In the genomic region with DNA sequence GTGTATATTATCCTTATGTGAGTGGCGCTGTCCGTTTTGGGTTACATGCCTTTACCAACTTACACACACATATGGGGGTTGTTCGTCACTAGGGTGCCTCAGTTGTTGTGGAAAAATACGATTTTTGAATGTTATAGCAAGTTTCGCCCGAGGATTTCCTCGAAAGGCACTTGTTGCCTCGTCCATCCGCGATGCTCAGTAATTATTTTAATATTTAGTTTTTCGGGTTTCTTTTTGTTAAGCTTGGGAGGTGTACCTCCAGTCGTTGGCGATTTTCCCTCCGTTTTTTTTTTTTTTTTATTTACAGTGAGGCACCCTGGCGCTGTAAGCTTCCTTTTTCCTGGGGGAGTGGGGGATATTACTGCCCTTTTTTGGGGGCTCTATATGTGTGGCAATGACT, we compare ENCODE assay signal across 2 fruit fly cellular contexts.
TF ChIP-seq lines count a peak whose summit lies in the region.

No protein-coding gene starts in this region.

TF ChIP-seq in whole organism, embryonic, 481 proteins besides CTCF, POLR2A, EP300 and RAD21 (continued from another document and continues in another):
- TF ChIP-seq CG13424 (tag; optimal IDR thresholded peaks at IDR 0.05; lab: Kevin White, UChicago) (peak; percentile 80), crol (GFP tag; IDR thresholded peaks at IDR 0.05; lab: Robert Waterston, UW) (0 out of 2 replicates have a peak, but pooled peaks have one; percentile 17), zfh1 (GFP tag; IDR thresholded peaks at IDR 0.05; lab: Robert Waterston, UW) (peak; percentile 52; the same call in 1 of the 3 replicates), Mrtf (GFP tag; IDR thresholded peaks at IDR 0.05; lab: Robert Waterston, UW) (0 out of 3 replicates have a peak, but pooled peaks have one; percentile 49), repo (GFP tag; optimal IDR thresholded peaks at IDR 0.05; lab: Kevin White, UChicago) (no peak), CG18599 (GFP tag; optimal IDR thresholded peaks at IDR 0.05; lab: Kevin White, UChicago) (peak; percentile 94), CG10979 (tag; optimal IDR thresholded peaks at IDR 0.05; lab: Kevin White, UChicago) (peak; percentile 64), her (GFP tag; optimal IDR thresholded peaks at IDR 0.05; lab: Kevin White, UChicago) (peak; percentile 44), PHDP (tag; optimal IDR thresholded peaks at IDR 0.05; lab: Kevin White, UChicago) (peak; percentile 79), CG4707 (GFP tag; optimal IDR thresholded peaks at IDR 0.05; lab: Kevin White, UChicago) (peak; percentile 26), CG32532 (GFP tag; IDR thresholded peaks at IDR 0.05; lab: Robert Waterston, UW) (peak; percentile 72; the same call in 1 of the 2 replicates), CG7963 (GFP tag; IDR thresholded peaks at IDR 0.05; lab: Robert Waterston, UW; ENCODE audit: partially characterized antibody) (no peak), E2f1 (GFP tag; IDR thresholded peaks at IDR 0.05; lab: Robert Waterston, UW) (peak; percentile 56), CG6272 (GFP tag; IDR thresholded peaks at IDR 0.05; lab: Robert Waterston, UW) (peak; percentile 38; the same call in 1 of the 2 replicates), CG7786 (GFP tag; optimal IDR thresholded peaks at IDR 0.05; lab: Kevin White, UChicago) (peak; percentile 52), Spps (tag; optimal IDR thresholded peaks at IDR 0.05; lab: Kevin White, UChicago) (peak; percentile 22), Hr39 (optimal IDR thresholded peaks at IDR 0.05; lab: Kevin White, UChicago) (no peak), chinmo (GFP tag; IDR thresholded peaks at IDR 0.05; lab: Robert Waterston, UW; ENCODE audit: partially characterized antibody) (no peak), CG31365 (tag; optimal IDR thresholded peaks at IDR 0.05; lab: Kevin White, UChicago) (no peak), NC2β (GFP tag; optimal IDR thresholded peaks at IDR 0.05; lab: Kevin White, UChicago) (peak; percentile 61), Nf-YC (tag; optimal IDR thresholded peaks at IDR 0.05; lab: Kevin White, UChicago) (peak; percentile 67), ro (GFP tag; IDR thresholded peaks at IDR 0.05; lab: Robert Waterston, UW) (no peak), slbo (GFP tag; IDR thresholded peaks at IDR 0.05; lab: Robert Waterston, UW) (peak; percentile 71), pum (GFP tag; optimal IDR thresholded peaks at IDR 0.05; lab: Kevin White, UChicago) (peak; percentile 19), gfzf (GFP tag; optimal IDR thresholded peaks at IDR 0.05; lab: Kevin White, UChicago) (no peak), Opbp (GFP tag; IDR thresholded peaks at IDR 0.05; lab: Robert Waterston, UW; ENCODE audit: partially characterized antibody) (no peak), HHEX (GFP tag; optimal IDR thresholded peaks at IDR 0.05; lab: Kevin White, UChicago) (peak; percentile 69), nau (GFP tag; optimal IDR thresholded peaks at IDR 0.05; lab: Kevin White, UChicago) (peak; percentile 35), CG1602 (GFP tag; optimal IDR thresholded peaks at IDR 0.05; lab: Kevin White, UChicago) (peak; percentile 8), CG6654 (GFP tag; optimal IDR thresholded peaks at IDR 0.05; lab: Kevin White, UChicago) (peak; percentile 25), kay (GFP tag; optimal IDR thresholded peaks at IDR 0.05; lab: Kevin White, UChicago) (peak; percentile 29), ase (GFP tag; IDR thresholded peaks at IDR 0.05; lab: Robert Waterston, UW) (peak; percentile 50; the same call in 1 of the 3 replicates), oc (tag; optimal IDR thresholded peaks at IDR 0.05; lab: Kevin White, UChicago) (no peak), Hr3 (GFP tag; optimal IDR thresholded peaks at IDR 0.05; lab: Kevin White, UChicago) (peak; percentile 24), CG12219 (GFP tag; optimal IDR thresholded peaks at IDR 0.05; lab: Kevin White, UChicago) (peak; percentile 46), Hr51 (GFP tag; optimal IDR thresholded peaks at IDR 0.05; lab: Kevin White, UChicago) (peak; percentile 32 to 71), CG1647 (GFP tag; optimal IDR thresholded peaks at IDR 0.05; lab: Kevin White, UChicago) (peak; percentile 39), CG3847 (GFP tag; IDR thresholded peaks at IDR 0.05; lab: Robert Waterston, UW) (peak; percentile 59; the same call in 1 of the 2 replicates), Dek (tag; optimal IDR thresholded peaks at IDR 0.05; lab: Kevin White, UChicago) (peak; percentile 66), wek (GFP tag; optimal IDR thresholded peaks at IDR 0.05; lab: Kevin White, UChicago) (no peak), CG6254 (GFP tag; optimal IDR thresholded peaks at IDR 0.05; lab: Kevin White, UChicago) (peak; percentile 51), sug (tag; optimal IDR thresholded peaks at IDR 0.05; lab: Kevin White, UChicago) (peak; percentile 75), Kr (GFP tag; optimal IDR thresholded peaks at IDR 0.05; lab: Kevin White, UChicago) (no peak), abd-A (tag; optimal IDR thresholded peaks at IDR 0.05; lab: Kevin White, UChicago) (peak; percentile 61), CG43689 (GFP tag; IDR thresholded peaks at IDR 0.05; lab: Robert Waterston, UW) (0 out of 2 replicates have a peak, but pooled peaks have one; percentile 21), disco-r (GFP tag; optimal IDR thresholded peaks at IDR 0.05; lab: Kevin White, UChicago) (peak; percentile 29), dimm (GFP tag; IDR thresholded peaks at IDR 0.05; lab: Robert Waterston, UW) (no peak), CG10267 (tag; optimal IDR thresholded peaks at IDR 0.05; lab: Kevin White, UChicago) (peak; percentile 50), CG12942 (GFP tag; optimal IDR thresholded peaks at IDR 0.05; lab: Kevin White, UChicago) (no peak), Oli (tag; optimal IDR thresholded peaks at IDR 0.05; lab: Kevin White, UChicago) (peak; percentile 66), CG3726 (GFP tag; IDR thresholded peaks at IDR 0.05; lab: Robert Waterston, UW) (peak; percentile 46; the same call in 1 of the 3 replicates), CG3281 (GFP tag; optimal IDR thresholded peaks at IDR 0.05; lab: Kevin White, UChicago) (peak; percentile 73), CG7928 (GFP tag; optimal IDR thresholded peaks at IDR 0.05; lab: Kevin White, UChicago) (no peak), dmrt99B (tag; optimal IDR thresholded peaks at IDR 0.05; lab: Kevin White, UChicago) (peak; percentile 77), E2f2 (GFP tag; IDR thresholded peaks at IDR 0.05; lab: Robert Waterston, UW) (peak; percentile 56; the same call in 1 of the 2 replicates), ERR (GFP tag; optimal IDR thresholded peaks at IDR 0.05; lab: Kevin White, UChicago) (peak; percentile 18), Tbp (GFP tag; optimal IDR thresholded peaks at IDR 0.05; lab: Kevin White, UChicago) (no peak), HLH3B (GFP tag; IDR thresholded peaks at IDR 0.05; lab: Robert Waterston, UW) (peak; percentile 33; the same call in 1 of the 2 replicates), fu2 (GFP tag; optimal IDR thresholded peaks at IDR 0.05; lab: Kevin White, UChicago) (peak; percentile 22), CG4360 (GFP tag; IDR thresholded peaks at IDR 0.05; lab: Robert Waterston, UW) (no peak), scrt (GFP tag; optimal IDR thresholded peaks at IDR 0.05; lab: Kevin White, UChicago) (peak; percentile 79)

TF ChIP-seq in whole organism, prepupa, 60 proteins besides CTCF, POLR2A, EP300 and RAD21 (continued from another document):
- peak; percentile 41 for TF ChIP-seq CG11902 (GFP tag; optimal IDR thresholded peaks at IDR 0.05; lab: Kevin White, UChicago)
- peak; percentile 73 for TF ChIP-seq Hr39 (GFP tag; optimal IDR thresholded peaks at IDR 0.05; lab: Kevin White, UChicago)
- peak; percentile 70 for TF ChIP-seq CG3032 (tag; optimal IDR thresholded peaks at IDR 0.05; lab: Kevin White, UChicago)
- TF ChIP-seq dac (GFP tag; optimal IDR thresholded peaks at IDR 0.05; lab: Kevin White, UChicago), result peak; percentile 51
- TF ChIP-seq ss (GFP tag; optimal IDR thresholded peaks at IDR 0.05; lab: Kevin White, UChicago), result peak; percentile 73 to 83
- peak; percentile 14 for TF ChIP-seq fd85E (GFP tag; optimal IDR thresholded peaks at IDR 0.05; lab: Kevin White, UChicago)
- peak; percentile 79 for TF ChIP-seq Sox14 (GFP tag; optimal IDR thresholded peaks at IDR 0.05; lab: Kevin White, UChicago)
- peak; percentile 80 for TF ChIP-seq OdsH (GFP tag; optimal IDR thresholded peaks at IDR 0.05; lab: Kevin White, UChicago)
- TF ChIP-seq Smox (GFP tag; optimal IDR thresholded peaks at IDR 0.05; lab: Kevin White, UChicago), result peak; percentile 82
- peak; percentile 25 to 33 for TF ChIP-seq salr (GFP tag; optimal IDR thresholded peaks at IDR 0.05; lab: Kevin White, UChicago)
